Worm (Caenorhabditis elegans) whole organism, L4/young adult: ENCODE measurements around the gene ubc-24.

ENCODE experiments used
- W03F9.2 ChIP-seq: fragments of 150-350 bp; optimal IDR thresholded peaks from 2 replicates; lab custom pipeline; 2014; ENCODE audit warnings: missing biosample characterization, missing genetic modification characterization
- dao-5 ChIP-seq: sonication (generic microtip); optimal IDR thresholded peaks from 2 replicates; lab custom pipeline; 2016; ENCODE audit warnings: missing genotype, missing genetic modification characterization, moderate library complexity, missing compliant biosample characterization
- him-1 ChIP-seq: sonication (generic microtip); optimal IDR thresholded peaks from 2 replicates; lab custom pipeline; 2016; ENCODE audit warnings: missing genotype, missing genetic modification reagents, missing genetic modification characterization, missing compliant biosample characterization

ubc-24 gene

DNA sequence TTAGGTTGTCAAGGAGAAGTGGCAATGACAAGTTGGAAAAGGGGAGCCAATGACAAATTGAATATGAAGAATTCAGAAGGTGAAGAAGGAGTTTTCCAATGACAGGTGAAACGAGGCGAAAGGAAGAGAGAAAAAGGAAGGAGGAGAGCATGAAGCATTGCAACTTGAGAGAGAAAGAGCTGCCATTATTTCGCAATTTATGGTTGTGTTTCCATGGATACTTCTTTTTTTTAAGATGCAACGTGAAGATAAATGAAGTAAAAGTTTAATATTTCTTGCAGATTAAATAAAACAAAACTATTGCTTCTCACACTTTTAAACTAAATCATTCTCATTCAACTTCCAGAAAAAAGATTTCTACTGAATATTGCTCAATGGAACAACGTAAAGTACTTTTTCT, 11.2 kb upstream of the ubc-24 start, which contains the start of gene F49E12.8:
Gene F49E12.8, minus strand, starts transcription at position 101 of the 400 bp plus-strand sequence.
- no peak for TF ChIP-seq dao-5 (tag; lab: Kevin White, UChicago)

DNA sequence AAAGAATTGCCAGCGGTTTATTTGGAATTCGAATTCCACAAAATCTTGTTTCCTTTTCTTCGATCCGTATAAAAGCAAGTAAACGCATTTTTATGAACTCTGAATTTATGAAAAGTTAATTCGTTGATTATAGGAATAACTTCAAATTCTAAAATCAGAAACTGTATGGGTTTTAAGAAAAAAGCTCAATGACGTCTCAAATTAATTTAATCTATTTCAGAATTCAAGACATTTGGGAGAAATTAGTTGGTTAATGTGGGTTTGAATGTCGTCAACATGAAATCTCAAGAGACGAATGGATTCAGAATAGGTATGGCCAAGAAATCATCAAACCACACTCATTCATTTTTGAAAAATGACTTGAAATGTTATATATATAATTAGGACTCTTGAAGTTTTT, 9.4 kb upstream of the ubc-24 start, which contains the start of gene F49E12.7:
Gene F49E12.7, minus strand, starts transcription at position 101 of the 400 bp plus-strand sequence.
- TF ChIP-seq W03F9.2 (no peak), him-1 (tag; lab: Kevin White, UChicago) (no peak), dao-5 (tag; lab: Kevin White, UChicago) (no peak)

DNA sequence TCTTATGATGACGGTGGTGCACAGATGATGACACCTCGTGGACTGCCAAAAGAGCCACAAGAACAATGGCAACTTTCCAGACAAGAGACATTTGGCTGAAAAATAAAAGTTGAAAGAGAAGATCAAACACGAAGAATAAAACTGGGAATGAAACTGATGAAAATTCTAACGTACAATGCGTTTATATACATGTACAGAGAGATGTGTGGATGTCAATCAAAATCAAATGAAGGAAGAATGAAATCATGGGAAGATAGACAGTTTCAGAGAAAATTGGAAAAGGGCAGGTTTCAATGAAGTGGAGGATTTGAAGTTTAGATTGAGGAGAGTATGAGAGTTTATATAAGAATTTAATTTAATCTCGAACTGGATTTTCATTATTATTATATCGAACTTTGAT, 6.3 kb upstream of the ubc-24 start, which contains the start of gene dod-23:
Gene dod-23, minus strand, starts transcription at position 101 of the 400 bp plus-strand sequence.
- TF ChIP-seq him-1 (tag; lab: Kevin White, UChicago), result no peak

DNA sequence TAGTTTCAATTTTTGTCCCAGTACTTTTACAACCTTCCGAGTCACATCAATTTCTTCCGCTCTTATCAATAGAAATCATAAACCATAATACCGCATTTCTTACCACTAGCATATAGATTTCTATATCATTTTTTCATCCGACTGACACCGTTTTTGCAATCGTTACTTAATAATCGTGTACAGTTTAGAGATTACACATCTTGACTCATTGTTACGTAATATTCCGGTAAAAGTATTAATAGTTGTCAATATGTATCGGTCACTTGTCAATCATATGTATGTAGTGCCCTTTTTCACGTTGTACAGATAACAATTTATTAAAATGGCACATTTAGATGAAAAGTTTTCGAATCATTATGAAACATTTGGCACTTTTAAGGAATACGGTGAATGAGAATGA, 5.4 kb upstream of the ubc-24 start:
- no peak for TF ChIP-seq W03F9.2
- no peak for TF ChIP-seq him-1 (tag; lab: Kevin White, UChicago)
- TF ChIP-seq dao-5 (tag; lab: Kevin White, UChicago), result no peak

ce11 chrII:8404748-8405147, 655 bp upstream of the ubc-24 start, which contains the start of gene skpo-1:
Gene skpo-1 (minus strand): TSS chrII:8404848.
- TF ChIP-seq W03F9.2 (no peak), dao-5 (tag; lab: Kevin White, UChicago) (no peak), him-1 (tag; lab: Kevin White, UChicago) (no peak)

ce11 chrII:8407491-8407890, 2.1 kb downstream of the ubc-24 start, which contains the start of gene sra-13:
Gene sra-13 (plus strand): TSS chrII:8407685.
- TF ChIP-seq dao-5 (tag; lab: Kevin White, UChicago) (no peak), him-1 (tag; lab: Kevin White, UChicago) (no peak), W03F9.2 (no peak)

ce11 chrII:8409538-8409937, 4.1 kb downstream of the ubc-24 start:
- no peak for TF ChIP-seq him-1 (tag; lab: Kevin White, UChicago)
- TF ChIP-seq W03F9.2, result no peak
- TF ChIP-seq dao-5 (tag; lab: Kevin White, UChicago), result no peak

- no peak for TF ChIP-seq dao-5 (tag; lab: Kevin White, UChicago)
- TF ChIP-seq W03F9.2, result no peak
- no peak for TF ChIP-seq him-1 (tag; lab: Kevin White, UChicago)
These were observed 5.6 kb downstream of the ubc-24 start for ce11 chrII:8411002-8411401.

- TF ChIP-seq W03F9.2 (no peak), dao-5 (tag; lab: Kevin White, UChicago) (no peak)
These were observed 6.8 kb downstream of the ubc-24 start, which contains the start of gene efl-3 for ce11 chrII:8412061-8412721. Gene efl-3 (plus strand): TSS chrII:8412671.

ce11 chrII:8412935-8413334, 7.5 kb downstream of the ubc-24 start:
- no peak for TF ChIP-seq W03F9.2
- TF ChIP-seq dao-5 (tag; lab: Kevin White, UChicago), result no peak
- TF ChIP-seq him-1 (tag; lab: Kevin White, UChicago), result no peak

ce11 chrII:8415035-8415434, 9.6 kb downstream of the ubc-24 start:
- TF ChIP-seq him-1 (tag; lab: Kevin White, UChicago) (no peak), dao-5 (tag; lab: Kevin White, UChicago) (no peak), W03F9.2 (no peak)

DNA sequence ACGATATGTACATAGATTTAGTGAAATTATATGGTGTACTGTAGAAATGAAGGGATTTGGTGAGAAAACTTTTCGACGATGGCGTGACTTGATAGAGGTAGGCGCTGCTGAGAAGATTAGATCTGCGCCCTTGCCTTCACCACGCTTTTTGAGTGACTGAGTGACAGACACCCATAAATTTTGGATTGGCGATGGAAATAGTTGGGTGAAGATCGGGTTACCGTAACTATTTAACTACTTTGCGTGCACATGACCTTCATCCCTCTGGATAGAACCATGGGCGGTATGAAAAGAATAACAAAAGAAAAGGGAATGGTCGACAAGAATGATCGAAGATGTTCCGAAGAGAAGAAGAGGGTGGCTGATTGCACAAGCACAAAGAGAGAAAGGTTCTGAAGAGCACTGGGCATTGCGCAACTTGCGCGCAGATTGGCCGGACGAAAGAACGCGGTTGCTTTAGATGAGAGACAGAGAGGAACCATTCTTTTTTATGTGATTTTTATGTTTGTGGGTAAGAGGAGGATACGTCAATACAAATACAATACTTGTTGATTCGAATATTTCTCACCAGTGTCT, 10.1 kb downstream of the ubc-24 start:
- TF ChIP-seq dao-5 (tag; lab: Kevin White, UChicago), result no peak
- no peak for TF ChIP-seq W03F9.2
- TF ChIP-seq him-1 (tag; lab: Kevin White, UChicago), result no peak

- no peak for TF ChIP-seq dao-5 (tag; lab: Kevin White, UChicago)
These were observed 11.8 kb downstream of the ubc-24 start, which contains the start of gene fdgt-2 for ce11 chrII:8417059-8417668. Gene fdgt-2 (plus strand): TSS chrII:8417618.

- TF ChIP-seq him-1 (tag; lab: Kevin White, UChicago), result no peak
- no peak for TF ChIP-seq W03F9.2
- no peak for TF ChIP-seq dao-5 (tag; lab: Kevin White, UChicago)
These were observed 13.6 kb downstream of the ubc-24 start for ce11 chrII:8419015-8419414.
